Fruit fly (Drosophila melanogaster): ENCODE data around the gene CG10366.

CG10366 gene

dm6 chr2L:19570806-19571254, 13.2 kb upstream of the CG10366 start (continued):
- TF ChIP-seq Lim3 (GFP tag; IDR thresholded peaks at IDR 0.05) = no peak
- no peak for TF ChIP-seq CG8089 (GFP tag; optimal IDR thresholded peaks at IDR 0.05)
- no peak for TF ChIP-seq dm (GFP tag; optimal IDR thresholded peaks at IDR 0.05)
- peak; percentile 81 for TF ChIP-seq Med (GFP tag)
- TF ChIP-seq Ssrp (tag; optimal IDR thresholded peaks at IDR 0.05) = no peak
- TF ChIP-seq Doc3 (GFP tag; IDR thresholded peaks at IDR 0.05; ENCODE audit: partially characterized antibody) = no peak
- TF ChIP-seq PHDP (tag; optimal IDR thresholded peaks at IDR 0.05) = no peak
- no peak for TF ChIP-seq CG31441 (GFP tag; IDR thresholded peaks at IDR 0.05)
- TF ChIP-seq ATbp (GFP tag; optimal IDR thresholded peaks at IDR 0.05) = no peak
- TF ChIP-seq oc (tag; optimal IDR thresholded peaks at IDR 0.05) = peak; percentile 47
- TF ChIP-seq CG6854 (GFP tag; optimal IDR thresholded peaks at IDR 0.05) = no peak
- no peak for TF ChIP-seq Dbx (GFP tag; IDR thresholded peaks at IDR 0.05)
- TF ChIP-seq tx (GFP tag; optimal IDR thresholded peaks at IDR 0.05) = no peak
- no peak for TF ChIP-seq trh (GFP tag; optimal IDR thresholded peaks at IDR 0.05)
- TF ChIP-seq br (optimal IDR thresholded peaks at IDR 0.05) = no peak
- TF ChIP-seq bab2 (GFP tag; optimal IDR thresholded peaks at IDR 0.05) = no peak
- no peak for TF ChIP-seq nmo (GFP tag; optimal IDR thresholded peaks at IDR 0.05)
- TF ChIP-seq vfl (GFP tag; optimal IDR thresholded peaks at IDR 0.05) = no peak
- no peak for TF ChIP-seq HmgD (GFP tag; optimal IDR thresholded peaks at IDR 0.05)
- TF ChIP-seq da (GFP tag; optimal IDR thresholded peaks at IDR 0.05) = no peak
- TF ChIP-seq bowl (GFP tag; IDR thresholded peaks at IDR 0.05) = no peak
- no peak for TF ChIP-seq CG6175 (GFP tag; IDR thresholded peaks at IDR 0.05)
- no peak for TF ChIP-seq NfI (GFP tag; optimal IDR thresholded peaks at IDR 0.05)
- TF ChIP-seq NC2β (GFP tag; optimal IDR thresholded peaks at IDR 0.05) = no peak
- TF ChIP-seq chif (GFP tag; optimal IDR thresholded peaks at IDR 0.05) = no peak
- TF ChIP-seq CG11560 (tag; IDR thresholded peaks at IDR 0.05) = no peak
- TF ChIP-seq sens (GFP tag) = peak; percentile 46
- TF ChIP-seq HLHmδ (GFP tag; optimal IDR thresholded peaks at IDR 0.05) = no peak
- no peak for TF ChIP-seq Hmr (GFP tag; optimal IDR thresholded peaks at IDR 0.05)
- no peak for TF ChIP-seq CG1792 (GFP tag; optimal IDR thresholded peaks at IDR 0.05)
- peak; percentile 53 for TF ChIP-seq cg (GFP tag; optimal IDR thresholded peaks at IDR 0.05)
- no peak for TF ChIP-seq CG1647 (GFP tag; optimal IDR thresholded peaks at IDR 0.05)
- peak; percentile 6 for TF ChIP-seq lilli (GFP tag; optimal IDR thresholded peaks at IDR 0.05)
- no peak for TF ChIP-seq wdn (GFP tag; IDR thresholded peaks at IDR 0.05)
- no peak for TF ChIP-seq NC2α (GFP tag; optimal IDR thresholded peaks at IDR 0.05)
- no peak for TF ChIP-seq CG13287 (GFP tag; IDR thresholded peaks at IDR 0.05; ENCODE audit: partially characterized antibody)
- TF ChIP-seq CG11723 (GFP tag; optimal IDR thresholded peaks at IDR 0.05) = no peak

DNA sequence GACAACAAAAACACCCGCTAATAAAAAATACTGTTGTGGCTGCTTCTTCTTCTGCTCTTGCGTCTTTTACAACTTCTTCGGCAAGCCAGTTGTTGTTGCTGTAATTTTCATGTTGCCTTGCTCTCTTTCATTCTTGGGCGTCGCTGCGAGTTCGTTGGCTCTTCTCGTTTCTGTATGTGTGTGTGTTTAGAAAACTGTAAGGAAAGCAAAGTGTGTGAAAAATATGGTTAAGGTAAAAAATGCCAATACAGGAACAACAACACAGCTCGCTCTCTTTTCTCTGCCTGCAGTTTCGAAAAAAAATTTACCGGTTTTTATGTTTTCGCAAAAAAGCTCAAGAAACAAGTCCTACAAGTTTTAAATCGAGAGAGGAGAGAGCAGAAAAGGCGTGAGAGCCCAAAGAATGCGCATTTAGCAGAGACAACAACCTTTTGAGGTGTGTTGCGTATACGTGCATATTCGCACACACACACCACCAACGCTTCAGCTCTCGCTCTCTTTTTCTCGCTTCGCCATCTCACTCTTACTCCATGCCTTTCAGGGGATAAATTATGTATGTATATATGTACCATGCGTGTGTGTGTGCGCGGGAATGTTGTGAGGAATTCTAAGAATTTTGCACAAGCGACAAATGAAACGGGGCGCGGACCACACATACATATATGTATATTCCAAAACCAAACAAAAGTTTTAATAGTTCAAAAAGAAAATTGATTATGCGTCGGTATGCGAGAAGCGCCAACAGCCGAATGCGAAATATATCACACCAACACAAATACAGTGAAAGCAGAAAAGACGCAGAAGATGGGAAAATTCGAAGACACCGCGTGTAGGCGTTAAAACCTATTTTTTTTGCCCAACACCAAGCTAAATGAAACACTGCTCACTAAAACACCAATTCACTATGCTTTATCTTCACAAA, 12.2 kb upstream of the CG10366 start:
- peak; percentile 79 for TF ChIP-seq CG12769 (tag; optimal IDR thresholded peaks at IDR 0.05)
- no peak for TF ChIP-seq CG14860 (GFP tag; IDR thresholded peaks at IDR 0.05; ENCODE audit: partially characterized antibody)
- TF ChIP-seq Med (GFP tag) = peak; percentile 83
- TF ChIP-seq CG2116 (GFP tag; optimal IDR thresholded peaks at IDR 0.05) = no peak
- TF ChIP-seq eyg (GFP tag; optimal IDR thresholded peaks at IDR 0.05) = no peak
- TF ChIP-seq CG17912 (GFP tag; optimal IDR thresholded peaks at IDR 0.05) = no peak
- TF ChIP-seq HLH3B (GFP tag; IDR thresholded peaks at IDR 0.05) = no peak
- TF ChIP-seq chinmo (GFP tag; IDR thresholded peaks at IDR 0.05; ENCODE audit: partially characterized antibody) = peak; percentile 97
- TF ChIP-seq ewg (GFP tag; optimal IDR thresholded peaks at IDR 0.05) = peak; percentile 74
- TF ChIP-seq Adf1 (GFP tag; IDR thresholded peaks at IDR 0.05) = peak; percentile 53; the same call in 1 of the 2 replicates
- no peak for TF ChIP-seq grau (tag; optimal IDR thresholded peaks at IDR 0.05)
- peak; percentile 100 for TF ChIP-seq nerfin-1 (tag; optimal IDR thresholded peaks at IDR 0.05)
- 0 out of 2 replicates have a peak, but pooled peaks have one; percentile 11 for TF ChIP-seq amos (GFP tag; IDR thresholded peaks at IDR 0.05; ENCODE audit: partially characterized antibody)
- TF ChIP-seq nau (GFP tag; optimal IDR thresholded peaks at IDR 0.05) = no peak
- no peak for TF ChIP-seq CG11560 (tag; IDR thresholded peaks at IDR 0.05)
- TF ChIP-seq sens (GFP tag) = peak; percentile 36
- TF ChIP-seq CG4820 (GFP tag; optimal IDR thresholded peaks at IDR 0.05) = no peak

Measured in whole organism, embryonic.